Worm (Caenorhabditis elegans) whole organism, young adult: Measurements from ENCODE around the gene K08D12.8.

Experiments
- ZK185.1 ChIP-seq: sonication (generic microtip); optimal IDR thresholded peaks from 2 replicates; lab custom pipeline; 2016; ENCODE audit warnings: mild to moderate bottlenecking, missing genetic modification characterization, missing compliant biosample characterization; ENCODE audit not compliant: poor library complexity, severe bottlenecking
- ama-1 ChIP-seq, 3 experiments: fragments of 150-350 bp in 1 of 3; sonication (generic microtip) in 2 of 3; optimal IDR thresholded peaks; 2 replicates each; lab custom pipeline; 2014 to 2018; ENCODE audit warnings: missing biosample characterization in 2 of 3, missing genetic modification characterization in 2 of 3, missing genetic modification reagents in 2 of 3
- atf-7 ChIP-seq: sonication (generic microtip); optimal IDR thresholded peaks from 2 replicates; lab custom pipeline; 2017; ENCODE audit warnings: mild to moderate bottlenecking, missing genetic modification characterization, missing compliant biosample characterization
- dpl-1 ChIP-seq: fragments of 150-350 bp; optimal IDR thresholded peaks from 2 replicates; lab custom pipeline; 2014; ENCODE audit warnings: missing biosample characterization, missing genetic modification reagents, missing genetic modification characterization
- egrh-3 ChIP-seq: fragments of 200-800 bp; sonication (Bioruptor generic); IDR thresholded peaks from 2 replicates; pipeline ENCODE4 v1.3.6; 2022; ENCODE audit warnings: missing genetic modification reagents, missing genetic modification characterization, missing compliant biosample characterization
- nfya-1 ChIP-seq: sonication (generic microtip); optimal IDR thresholded peaks from 2 replicates; lab custom pipeline; 2017; ENCODE audit warnings: antibody characterized with exemption, missing compliant biosample characterization, missing genetic modification characterization, borderline replicate concordance; ENCODE audit not compliant: insufficient read depth
- rpc-1 ChIP-seq, 2 experiments: fragments of 150-350 bp in 1 of 2; sonication (generic microtip) in 1 of 2; optimal IDR thresholded peaks; 2 replicates each; lab custom pipeline; 2014 to 2018; ENCODE audit warnings: missing biosample characterization in 1 of 2, missing genetic modification characterization in 1 of 2, missing genetic modification reagents in 1 of 2, missing genotype in 1 of 2
- tlf-1 ChIP-seq: fragments of 200-800 bp; sonication (Bioruptor generic); optimal IDR thresholded peaks from 2 replicates; lab custom pipeline; 2018; ENCODE audit warnings: mild to moderate bottlenecking, missing genetic modification characterization, missing compliant biosample characterization
- ztf-22 ChIP-seq: fragments of 200-800 bp; sonication (Bioruptor generic); optimal IDR thresholded peaks from 2 replicates; lab custom pipeline; 2018; ENCODE audit warnings: mild to moderate bottlenecking, missing genetic modification characterization, moderate library complexity, missing compliant biosample characterization

ce11 chrIV:1738892-1739291 lies 12.9 kb downstream of the K08D12.8 start:
- TF ChIP-seq nfya-1 (tag; lab: Kevin White, UChicago) (no peak), egrh-3 (GFP tag; lab: Robert Waterston, UW) (no peak), ZK185.1 (tag; lab: Kevin White, UChicago) (no peak), dpl-1 (GFP tag; lab: Kevin White, UChicago) (no peak), ama-1 (optimal IDR thresholded peaks at IDR 0.05; lab: Kevin White, UChicago) (no peak), ama-1 (GFP tag; optimal IDR thresholded peaks at IDR 0.05; lab: Kevin White, UChicago) (no peak), rpc-1 (optimal IDR thresholded peaks at IDR 0.05; lab: Kevin White, UChicago) (no peak), rpc-1 (tag; optimal IDR thresholded peaks at IDR 0.05; lab: Kevin White, UChicago) (no peak), ztf-22 (GFP tag; lab: Kevin White, UChicago) (no peak), atf-7 (tag; lab: Kevin White, UChicago) (no peak), tlf-1 (GFP tag; lab: Kevin White, UChicago) (no peak)
